Fruit fly (Drosophila melanogaster) whole organism, embryonic: ENCODE results near the gene Pi4KIIalpha.
A peak's percentile ranks its signal among the peaks of the same experiment; 100 is the strongest.

ENCODE experiments used
- Atf-2 ChIP-seq: fragments of 200-800 bp; sonication (Bioruptor generic); optimal IDR thresholded peaks from 2 replicates; lab custom pipeline; 2016; ENCODE audit warnings: missing biosample characterization, missing genetic modification characterization
- Atf6 ChIP-seq: fragments of 200-800 bp; sonication (Bioruptor generic); IDR thresholded peaks from 2 replicates; pipeline ENCODE4 v1.3.6; 2022; ENCODE audit warnings: missing biosample characterization, missing genetic modification characterization
- B-H2 ChIP-seq: fragments of 200-800 bp; sonication (Bioruptor generic); optimal IDR thresholded peaks from 2 replicates; lab custom pipeline; 2018; ENCODE audit warnings: missing biosample characterization, mild to moderate bottlenecking, missing genetic modification characterization
- BEAF-32 ChIP-seq: fragments of 200-800 bp; sonication (Bioruptor generic); optimal IDR thresholded peaks from 3 replicates; lab custom pipeline; 2017; ENCODE audit warnings: missing biosample characterization, missing genetic modification characterization, mild to moderate bottlenecking, moderate library complexity, missing genetic modification reagents
- Bdp1 ChIP-seq: fragments of 200-800 bp; sonication (Bioruptor generic); optimal IDR thresholded peaks from 3 replicates; lab custom pipeline; 2016; ENCODE audit warnings: missing biosample characterization, missing genetic modification characterization
- Bteb2 ChIP-seq: fragments of 200-800 bp; sonication (Bioruptor generic); optimal IDR thresholded peaks from 2 replicates; lab custom pipeline; 2016; ENCODE audit warnings: missing biosample characterization, missing genetic modification characterization
- CG10209 ChIP-seq: fragments of 200-800 bp; sonication (Bioruptor generic); optimal IDR thresholded peaks from 3 replicates; lab custom pipeline; 2017; ENCODE audit warnings: missing biosample characterization, mild to moderate bottlenecking, missing genetic modification characterization, missing genetic modification reagents
- CG10431 ChIP-seq: fragments of 200-800 bp; sonication (Bioruptor generic); optimal IDR thresholded peaks from 3 replicates; lab custom pipeline; 2018; ENCODE audit warnings: missing biosample characterization, mild to moderate bottlenecking, missing genetic modification characterization
- CG10654 ChIP-seq: fragments of 200-800 bp; sonication (Bioruptor generic); optimal IDR thresholded peaks from 2 replicates; lab custom pipeline; 2016; ENCODE audit warnings: missing biosample characterization, missing genetic modification characterization
- CG11398 ChIP-seq: fragments of 200-800 bp; sonication (Bioruptor generic); optimal IDR thresholded peaks from 2 replicates; lab custom pipeline; 2016; ENCODE audit warnings: missing biosample characterization, missing genetic modification characterization
- CG11695 ChIP-seq: fragments of 200-800 bp; sonication (Bioruptor generic); IDR thresholded peaks from 3 replicates; pipeline ENCODE4 v1.3.6; 2022; ENCODE audit warnings: missing biosample characterization, missing genetic modification characterization
- CG12769 ChIP-seq: fragments of 200-800 bp; sonication (Bioruptor generic); optimal IDR thresholded peaks from 2 replicates; lab custom pipeline; 2019; ENCODE audit warnings: missing biosample characterization, mild to moderate bottlenecking, missing genetic modification characterization, moderate library complexity
- CG13287 ChIP-seq: fragments of 200-800 bp; sonication (Bioruptor generic); IDR thresholded peaks from 2 replicates; pipeline ENCODE4 v1.3.6; 2022; ENCODE audit warnings: missing biosample characterization, missing genetic modification characterization; ENCODE audit not compliant: partially characterized antibody
- CG14050 ChIP-seq: fragments of 200-800 bp; sonication (Bioruptor generic); IDR thresholded peaks from 3 replicates; pipeline ENCODE4 v1.3.6; 2022; ENCODE audit warnings: missing biosample characterization, missing genetic modification characterization
- CG15479 ChIP-seq: fragments of 200-800 bp; sonication (Bioruptor generic); optimal IDR thresholded peaks from 3 replicates; lab custom pipeline; 2019; ENCODE audit warnings: missing biosample characterization, mild to moderate bottlenecking, missing genetic modification characterization, moderate library complexity
- CG3065 ChIP-seq: fragments of 200-800 bp; sonication (Bioruptor generic); optimal IDR thresholded peaks from 2 replicates; lab custom pipeline; 2016; ENCODE audit warnings: missing biosample characterization, missing genetic modification characterization
- CG3995 ChIP-seq: fragments of 200-800 bp; sonication (Bioruptor generic); optimal IDR thresholded peaks from 3 replicates; lab custom pipeline; 2016; ENCODE audit warnings: missing biosample characterization, missing genetic modification characterization
- CG42726 ChIP-seq: fragments of 200-800 bp; sonication (Bioruptor generic); IDR thresholded peaks from 2 replicates; pipeline ENCODE4 v1.3.6; 2022; ENCODE audit warnings: missing biosample characterization, missing genetic modification characterization; ENCODE audit not compliant: partially characterized antibody
- CG4707 ChIP-seq: fragments of 200-800 bp; sonication (Bioruptor generic); optimal IDR thresholded peaks from 2 replicates; lab custom pipeline; 2018; ENCODE audit warnings: missing biosample characterization, mild to moderate bottlenecking, missing genetic modification characterization, moderate library complexity
- CG4820 ChIP-seq: fragments of 200-800 bp; sonication (Bioruptor generic); optimal IDR thresholded peaks from 3 replicates; lab custom pipeline; 2016; ENCODE audit warnings: missing biosample characterization, missing genetic modification characterization
- CG6272 ChIP-seq: fragments of 200-800 bp; sonication (Bioruptor generic); IDR thresholded peaks from 2 replicates; pipeline ENCODE4 v1.3.6; 2022; ENCODE audit warnings: missing biosample characterization, missing genetic modification characterization
- CG7839 ChIP-seq: fragments of 200-800 bp; sonication (Bioruptor generic); optimal IDR thresholded peaks from 3 replicates; lab custom pipeline; 2018; ENCODE audit warnings: missing biosample characterization, mild to moderate bottlenecking, missing genetic modification characterization, moderate library complexity
- CG9797 ChIP-seq: fragments of 200-800 bp; sonication (Bioruptor generic); optimal IDR thresholded peaks from 3 replicates; lab custom pipeline; 2018; ENCODE audit warnings: missing biosample characterization, mild to moderate bottlenecking, missing genetic modification characterization
- D ChIP-seq, 2 experiments: fragments of 200-800 bp in 1 of 2; fragments of >200 bp in 1 of 2; sonication (Bioruptor generic) in 1 of 2; optimal IDR thresholded peaks; 2 replicates in 1 of 2; 3 replicates in 1 of 2; lab custom pipeline; 2017; ENCODE audit warnings: mild to moderate bottlenecking in 1 of 2, missing biosample characterization in 1 of 2, missing genetic modification characterization in 1 of 2, missing genetic modification reagents in 1 of 2
- Dek ChIP-seq: fragments of 200-800 bp; sonication (Bioruptor generic); optimal IDR thresholded peaks from 3 replicates; lab custom pipeline; 2019; ENCODE audit warnings: missing biosample characterization, mild to moderate bottlenecking, missing genetic modification characterization, moderate library complexity
- Hmx ChIP-seq: fragments of 200-800 bp; sonication (Bioruptor generic); optimal IDR thresholded peaks from 2 replicates; lab custom pipeline; 2016; ENCODE audit warnings: missing biosample characterization, missing genetic modification characterization
- MTF-1 ChIP-seq: fragments of 200-800 bp; sonication (Bioruptor generic); optimal IDR thresholded peaks from 2 replicates; lab custom pipeline; 2018; ENCODE audit warnings: missing biosample characterization, mild to moderate bottlenecking, missing genetic modification characterization, borderline replicate concordance
- Myb ChIP-seq: fragments of 200-800 bp; sonication (Bioruptor generic); optimal IDR thresholded peaks from 2 replicates; lab custom pipeline; 2016; ENCODE audit warnings: missing biosample characterization, missing genetic modification characterization
- NK7.1 ChIP-seq: fragments of 200-800 bp; sonication (Bioruptor generic); optimal IDR thresholded peaks from 3 replicates; lab custom pipeline; 2016; ENCODE audit warnings: missing biosample characterization, missing genetic modification characterization
- Pdp1 ChIP-seq, 2 experiments: fragments of 200-800 bp; sonication (Bioruptor generic); optimal IDR thresholded peaks; 3 replicates each; lab custom pipeline; 2016; ENCODE audit warnings: missing biosample characterization in 2 of 2, missing genetic modification characterization in 2 of 2, mild to moderate bottlenecking in 1 of 2, moderate library complexity in 1 of 2
- Taf1 ChIP-seq: fragments of 200-800 bp; sonication (Bioruptor generic); IDR thresholded peaks from 2 replicates; pipeline ENCODE4 v1.3.6; 2022; ENCODE audit warnings: missing biosample characterization, missing genetic modification characterization
- abd-A ChIP-seq: fragments of 200-800 bp; sonication (Bioruptor generic); optimal IDR thresholded peaks from 3 replicates; lab custom pipeline; 2019; ENCODE audit warnings: missing biosample characterization, mild to moderate bottlenecking, missing genetic modification characterization, moderate library complexity
- cg ChIP-seq: fragments of 200-800 bp; sonication (Bioruptor generic); optimal IDR thresholded peaks from 3 replicates; lab custom pipeline; 2019; ENCODE audit warnings: missing biosample characterization, mild to moderate bottlenecking, missing genetic modification characterization, moderate library complexity
- corto ChIP-seq: fragments of 200-800 bp; sonication (Bioruptor generic); optimal IDR thresholded peaks from 2 replicates; lab custom pipeline; 2016; ENCODE audit warnings: missing biosample characterization, mild to moderate bottlenecking, missing genetic modification characterization, moderate library complexity
- dimm ChIP-seq: fragments of 200-800 bp; sonication (Bioruptor generic); IDR thresholded peaks from 2 replicates; pipeline ENCODE4 v1.3.6; 2022; ENCODE audit warnings: missing biosample characterization, missing genetic modification characterization
- emc ChIP-seq: fragments of 200-800 bp; sonication (Bioruptor generic); optimal IDR thresholded peaks from 2 replicates; lab custom pipeline; 2016; ENCODE audit warnings: missing biosample characterization, missing genetic modification characterization
- eve ChIP-seq, 2 experiments: fragments of >200 bp; optimal IDR thresholded peaks; 2 replicates each; lab custom pipeline; 2017; ENCODE audit warnings: missing biosample characterization in 2 of 2, missing genetic modification characterization in 2 of 2
- gem ChIP-seq: fragments of 200-800 bp; sonication (Bioruptor generic); optimal IDR thresholded peaks from 2 replicates; lab custom pipeline; 2019; ENCODE audit warnings: missing biosample characterization, mild to moderate bottlenecking, missing genetic modification characterization, moderate library complexity
- hkb ChIP-seq, 2 experiments: fragments of 200-800 bp in 1 of 2; fragments of >200 bp in 1 of 2; sonication (Bioruptor generic) in 1 of 2; IDR thresholded peaks in 1 of 2; optimal IDR thresholded peaks in 1 of 2; 2 replicates each; pipeline versions ENCODE4 v1.3.6 to Lab custom; 2017 to 2022; ENCODE audit warnings: missing biosample characterization in 1 of 2, missing genetic modification characterization in 1 of 2
- klu ChIP-seq: fragments of 200-800 bp; sonication (Bioruptor generic); IDR thresholded peaks from 2 replicates; pipeline ENCODE4 v1.3.6; 2022; ENCODE audit warnings: missing biosample characterization, missing genetic modification characterization
- pho ChIP-seq: fragments of 200-800 bp; sonication (Bioruptor generic); optimal IDR thresholded peaks from 2 replicates; lab custom pipeline; 2016; ENCODE audit warnings: missing biosample characterization, missing genetic modification characterization
- scrt ChIP-seq: fragments of 200-800 bp; sonication (Bioruptor generic); optimal IDR thresholded peaks from 2 replicates; lab custom pipeline; 2018; ENCODE audit warnings: missing biosample characterization, mild to moderate bottlenecking, missing genetic modification characterization, moderate library complexity
- sens-2 ChIP-seq: fragments of 200-800 bp; sonication (Bioruptor generic); IDR thresholded peaks from 2 replicates; pipeline ENCODE4 v1.3.6; 2022; ENCODE audit warnings: missing biosample characterization, missing genetic modification characterization
- shn ChIP-seq: fragments of 200-800 bp; sonication (Bioruptor generic); optimal IDR thresholded peaks from 3 replicates; lab custom pipeline; 2016; ENCODE audit warnings: missing biosample characterization, missing genetic modification characterization
- sug ChIP-seq: fragments of 200-800 bp; optimal IDR thresholded peaks from 2 replicates; lab custom pipeline; 2019; ENCODE audit warnings: missing biosample characterization, mild to moderate bottlenecking, missing genetic modification characterization, moderate library complexity
- tio ChIP-seq: fragments of 200-800 bp; sonication (Bioruptor generic); optimal IDR thresholded peaks from 2 replicates; lab custom pipeline; 2017; ENCODE audit warnings: missing biosample characterization, missing genetic modification characterization, inconsistent platforms
- trem ChIP-seq: fragments of 200-800 bp; optimal IDR thresholded peaks from 3 replicates; lab custom pipeline; 2019; ENCODE audit warnings: missing biosample characterization, mild to moderate bottlenecking, missing genetic modification characterization, moderate library complexity
- zen2 ChIP-seq: fragments of 200-800 bp; sonication (Bioruptor generic); IDR thresholded peaks from 3 replicates; pipeline ENCODE4 v1.3.6; 2022; ENCODE audit warnings: missing biosample characterization, missing genetic modification characterization; ENCODE audit not compliant: partially characterized antibody
- zf30C ChIP-seq: fragments of 200-800 bp; sonication (Bioruptor generic); optimal IDR thresholded peaks from 3 replicates; lab custom pipeline; 2018; ENCODE audit warnings: missing biosample characterization, mild to moderate bottlenecking, missing genetic modification characterization

Pi4KIIalpha gene

DNA sequence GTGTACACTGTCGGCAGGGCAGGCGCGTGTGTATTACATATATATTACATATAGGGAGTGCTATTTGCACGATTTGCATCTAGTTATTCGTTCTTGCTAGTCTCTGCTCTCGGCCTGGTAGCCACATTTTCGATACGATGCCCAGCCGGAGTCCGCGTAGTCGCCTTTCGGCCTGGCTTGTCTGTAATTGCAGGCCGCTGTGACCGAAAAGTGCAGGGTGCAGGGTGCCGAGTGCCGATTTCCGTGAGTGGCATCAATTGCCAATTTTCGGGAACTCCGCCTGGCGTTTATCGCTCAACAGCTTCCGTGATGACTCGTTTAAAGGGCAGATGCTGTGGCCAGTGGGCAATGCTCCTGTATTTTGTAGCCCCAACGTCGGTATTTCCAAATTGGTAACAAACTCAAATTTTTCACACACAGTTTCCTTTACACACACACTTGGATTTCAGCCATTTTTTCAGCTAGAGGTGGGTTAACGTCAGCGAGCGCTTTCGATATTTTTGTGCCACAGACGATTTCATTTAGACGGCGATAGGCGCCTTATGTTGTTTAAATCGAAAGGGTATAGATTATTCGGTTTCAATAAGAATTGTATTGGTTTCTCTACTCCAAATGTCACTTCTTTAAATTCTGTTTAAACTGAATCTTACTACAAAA is 24.5 kb upstream of the Pi4KIIalpha start, which contains the start of gene CG2926 (continued):
- TF ChIP-seq CG10431 (GFP tag; lab: Kevin White, UChicago) (no peak), CG7839 (tag; lab: Kevin White, UChicago) (no peak), klu (GFP tag; lab: Robert Waterston, UW) (no peak), CG15479 (GFP tag; lab: Kevin White, UChicago) (no peak), sug (tag; lab: Kevin White, UChicago) (no peak), emc (GFP tag; lab: Kevin White, UChicago) (peak; percentile 13), CG4707 (GFP tag; lab: Kevin White, UChicago) (no peak), Dek (tag; lab: Kevin White, UChicago) (no peak), CG12769 (tag; lab: Kevin White, UChicago) (no peak), CG3065 (no peak), corto (no peak), CG14050 (GFP tag; lab: Robert Waterston, UW) (no peak), dimm (GFP tag; lab: Robert Waterston, UW) (no peak), Pdp1 (GFP tag; optimal IDR thresholded peaks at IDR 0.05; lab: Kevin White, UChicago) (peak in 1 of 2 experiments; percentile 26), shn (peak; percentile 58), CG13287 (GFP tag; lab: Robert Waterston, UW) (peak; percentile 91), abd-A (tag; lab: Kevin White, UChicago) (no peak), MTF-1 (GFP tag; lab: Kevin White, UChicago) (no peak), CG10209 (GFP tag; lab: Kevin White, UChicago) (no peak), CG42726 (peak; percentile 88), pho (GFP tag; lab: Kevin White, UChicago) (peak; percentile 60), sens-2 (GFP tag; lab: Robert Waterston, UW) (no peak), BEAF-32 (GFP tag; lab: Kevin White, UChicago) (peak; percentile 87), Taf1 (no peak), tio (no peak), zf30C (GFP tag; lab: Kevin White, UChicago) (no peak), Atf-2 (GFP tag; lab: Kevin White, UChicago) (peak; percentile 19), cg (GFP tag; lab: Kevin White, UChicago) (peak; percentile 75), scrt (GFP tag; lab: Kevin White, UChicago) (no peak), D (optimal IDR thresholded peaks at IDR 0.05; lab: Kevin White, UChicago) (no peak), D (GFP tag; optimal IDR thresholded peaks at IDR 0.05; lab: Kevin White, UChicago) (no peak), CG11398 (GFP tag; lab: Kevin White, UChicago) (no peak), Bteb2 (GFP tag; lab: Kevin White, UChicago) (no peak), CG6272 (peak; percentile 62), CG10654 (GFP tag; lab: Kevin White, UChicago) (peak; percentile 27), CG4820 (GFP tag; lab: Kevin White, UChicago) (no peak), eve (GFP tag; optimal IDR thresholded peaks at IDR 0.05; lab: Kevin White, UChicago) (no peak), Hmx (no peak), trem (tag; lab: Kevin White, UChicago) (peak; percentile 26), zen2 (GFP tag; lab: Robert Waterston, UW) (peak; percentile 79), Bdp1 (GFP tag; lab: Kevin White, UChicago) (no peak), B-H2 (no peak), NK7.1 (GFP tag; lab: Kevin White, UChicago) (no peak), Atf6 (peak; percentile 58), CG3995 (GFP tag; lab: Kevin White, UChicago) (peak; percentile 65), Myb (GFP tag; lab: Kevin White, UChicago) (peak; percentile 55), hkb (optimal IDR thresholded peaks at IDR 0.05; lab: Kevin White, UChicago) (no peak), hkb (GFP tag; IDR thresholded peaks at IDR 0.05; lab: Robert Waterston, UW) (no peak), gem (tag; lab: Kevin White, UChicago) (no peak), CG11695 (GFP tag; lab: Robert Waterston, UW) (no peak), CG9797 (GFP tag; lab: Kevin White, UChicago) (peak; percentile 31)
